Worm (Caenorhabditis elegans): ENCODE data around the gene txt-14.

Gene txt-14

DNA sequence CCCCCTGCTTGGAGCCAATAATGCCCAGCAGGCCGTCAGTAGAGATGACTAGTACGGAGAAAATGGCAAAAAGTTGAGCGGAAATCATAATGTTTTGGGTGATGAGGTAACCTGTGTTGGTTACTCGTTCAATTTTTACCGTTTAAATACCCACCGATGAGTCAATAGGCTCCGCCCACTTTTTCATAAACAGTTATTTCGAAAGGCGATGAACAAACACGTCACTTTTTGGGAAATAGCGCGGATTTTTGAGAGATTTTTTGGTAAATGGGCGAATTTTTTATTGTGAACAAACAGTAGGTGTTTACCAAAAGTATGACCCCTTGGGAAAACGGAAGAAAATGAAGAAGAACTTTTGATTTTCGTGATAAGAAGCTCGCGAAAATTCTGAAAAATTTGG lies 22.3 kb upstream of the txt-14 start, which contains the start of gene ttr-26:
ttr-26 (minus strand) TSS at position 101 of the 400 bp plus-strand sequence.
- TF ChIP-seq C04F5.9 (tag; optimal IDR thresholded peaks at IDR 0.05) (no peak), tlp-1 (tag; optimal IDR thresholded peaks at IDR 0.05) (no peak), nhr-77 (tag; optimal IDR thresholded peaks at IDR 0.05) (peak; percentile 8), efl-1 (optimal IDR thresholded peaks at IDR 0.05) (no peak), efl-1 (GFP tag; optimal IDR thresholded peaks at IDR 0.05 in 1 of 2) (peak in 1 of 2 experiments; percentile 73), lin-14 (GFP tag; optimal IDR thresholded peaks at IDR 0.05) (peak; percentile 6)

ce11 chrV:18560944-18561343 lies 21.5 kb upstream of the txt-14 start:
- TF ChIP-seq lin-14 (GFP tag; optimal IDR thresholded peaks at IDR 0.05): peak; percentile 19
- no peak for TF ChIP-seq dpl-1 (GFP tag; optimal IDR thresholded peaks at IDR 0.05)
- TF ChIP-seq nhr-77 (tag; optimal IDR thresholded peaks at IDR 0.05): peak; percentile 3

DNA sequence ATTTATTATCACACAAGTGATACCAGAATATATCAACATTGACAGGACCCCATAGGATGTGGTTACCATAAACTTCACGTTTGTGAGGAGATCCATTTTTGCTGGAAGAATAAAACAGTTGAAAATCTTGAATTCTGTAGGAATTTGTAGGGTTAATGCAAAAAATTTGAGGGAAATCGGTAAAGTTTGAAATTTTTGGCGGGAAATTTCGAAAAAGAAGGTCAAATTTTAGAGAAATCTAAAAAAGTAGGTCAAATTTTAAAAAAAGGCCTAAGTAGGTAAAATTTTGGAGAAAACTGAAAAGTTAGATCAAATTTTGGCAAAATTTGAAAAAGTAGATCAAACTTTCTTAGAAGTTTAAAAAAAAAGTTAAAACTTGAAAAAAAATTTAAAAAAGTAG lies 17.7 kb upstream of the txt-14 start, which contains the start of gene srg-34:
srg-34 (minus strand) TSS at position 101 of the 400 bp plus-strand sequence.
- TF ChIP-seq unc-98 (GFP tag; IDR thresholded peaks at IDR 0.05): no peak
- no peak for TF ChIP-seq lin-13 (GFP tag; optimal IDR thresholded peaks at IDR 0.05)
- no peak for TF ChIP-seq Y116A8C.19 (tag; optimal IDR thresholded peaks at IDR 0.05; ENCODE audit: borderline replicate concordance)
- no peak for TF ChIP-seq dpl-1 (GFP tag; optimal IDR thresholded peaks at IDR 0.05)
- no peak for TF ChIP-seq C16A3.4 (tag; optimal IDR thresholded peaks at IDR 0.05)
- no peak for TF ChIP-seq tbx-2 (tag; optimal IDR thresholded peaks at IDR 0.05)
- no peak for TF ChIP-seq nhr-77 (tag; optimal IDR thresholded peaks at IDR 0.05)

ce11 chrV:18565621-18566020 lies 16.8 kb upstream of the txt-14 start:
- TF ChIP-seq hlh-4 (tag; optimal IDR thresholded peaks at IDR 0.05): no peak
- no peak for TF ChIP-seq lir-3 (tag; optimal IDR thresholded peaks at IDR 0.05; ENCODE audit: poor library complexity)
- no peak for TF ChIP-seq lin-13 (GFP tag; optimal IDR thresholded peaks at IDR 0.05)
- TF ChIP-seq nhr-84 (tag; optimal IDR thresholded peaks at IDR 0.05): no peak
- TF ChIP-seq tbx-2 (tag; optimal IDR thresholded peaks at IDR 0.05): no peak
- TF ChIP-seq mab-9 (GFP tag; IDR thresholded peaks at IDR 0.05): no peak
- no peak for TF ChIP-seq fos-1 (tag; optimal IDR thresholded peaks at IDR 0.05)
- TF ChIP-seq blmp-1 (tag; optimal IDR thresholded peaks at IDR 0.05): no peak
- no peak for TF ChIP-seq F16B12.6 (tag; optimal IDR thresholded peaks at IDR 0.05)
- no peak for TF ChIP-seq nhr-47 (tag; optimal IDR thresholded peaks at IDR 0.05)
- TF ChIP-seq lin-35 (GFP tag; optimal IDR thresholded peaks at IDR 0.05): no peak
- TF ChIP-seq nhr-11 (tag; optimal IDR thresholded peaks at IDR 0.05): no peak
- TF ChIP-seq hpl-2 (GFP tag; optimal IDR thresholded peaks at IDR 0.05): no peak
- TF ChIP-seq zag-1 (tag; optimal IDR thresholded peaks at IDR 0.05): no peak
- no peak for TF ChIP-seq jun-1 (tag; optimal IDR thresholded peaks at IDR 0.05)
- no peak for TF ChIP-seq fkh-8 (tag; optimal IDR thresholded peaks at IDR 0.05)
- TF ChIP-seq sup-37 (GFP tag; optimal IDR thresholded peaks at IDR 0.05): no peak
- TF ChIP-seq unc-62 (GFP tag; optimal IDR thresholded peaks at IDR 0.05): no peak
- no peak for TF ChIP-seq lsy-2 (tag; optimal IDR thresholded peaks at IDR 0.05)

DNA sequence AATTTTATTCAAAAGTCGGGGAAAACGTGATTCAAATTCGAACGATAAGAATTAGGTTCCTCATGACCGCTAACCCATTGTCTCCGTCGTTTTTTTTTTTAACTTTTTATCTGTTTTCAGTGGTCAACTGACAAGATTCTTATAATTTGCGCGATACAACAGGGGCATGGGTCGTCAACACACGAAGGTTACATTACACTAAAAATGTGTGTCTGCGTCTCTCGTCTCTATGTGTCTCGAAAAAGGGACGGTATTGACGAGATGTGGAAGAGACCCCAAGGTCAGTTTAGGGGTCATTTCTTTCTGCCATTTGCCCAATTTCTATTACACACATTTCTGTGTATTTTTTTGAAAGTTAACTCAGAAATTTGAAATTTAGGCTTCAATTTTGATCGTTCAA lies 13.0 kb upstream of the txt-14 start:
- TF ChIP-seq nhr-90 (tag; optimal IDR thresholded peaks at IDR 0.05; ENCODE audit: poor library complexity) (peak; percentile 14), mep-1 (tag; optimal IDR thresholded peaks at IDR 0.05) (peak; percentile 14), lsy-2 (tag; optimal IDR thresholded peaks at IDR 0.05) (peak in 1 of 2 experiments; percentile 18), nhr-28 (tag; optimal IDR thresholded peaks at IDR 0.05) (no peak), isw-1 (GFP tag; IDR thresholded peaks at IDR 0.05) (no peak), mdl-1 (tag; optimal IDR thresholded peaks at IDR 0.05) (peak in 1 of 2 experiments; percentile 39), Y116A8C.19 (tag; optimal IDR thresholded peaks at IDR 0.05; ENCODE audit: borderline replicate concordance) (no peak), nhr-71 (tag; optimal IDR thresholded peaks at IDR 0.05) (peak; percentile 25), nhr-20 (tag; optimal IDR thresholded peaks at IDR 0.05) (peak; percentile 21), ces-1 (GFP tag; optimal IDR thresholded peaks at IDR 0.05) (no peak), ceh-82 (tag; optimal IDR thresholded peaks at IDR 0.05) (no peak), blmp-1 (tag; optimal IDR thresholded peaks at IDR 0.05) (peak; percentile 36), elt-3 (tag; optimal IDR thresholded peaks at IDR 0.05) (peak in 4 of 6 experiments; percentile 3 to 24 (median 16)), snu-23 (GFP tag; optimal IDR thresholded peaks at IDR 0.05) (peak; percentile 40), lin-35 (GFP tag; optimal IDR thresholded peaks at IDR 0.05) (peak in 1 of 2 experiments; percentile 53), dpl-1 (GFP tag; optimal IDR thresholded peaks at IDR 0.05) (peak in 1 of 3 experiments; percentile 15), lin-14 (GFP tag; optimal IDR thresholded peaks at IDR 0.05) (peak; percentile 67)
